Worm (Caenorhabditis elegans): ENCODE results near the gene gst-30.
A peak's percentile ranks its signal among the peaks of the same experiment; 100 is the strongest.

Gene gst-30

ce11 chrII:4955353-4955752, 20.5 kb upstream of the gst-30 start, which contains the start of gene pbs-3 (continued):
- peak; percentile 35 for TF ChIP-seq hlh-11 (tag; optimal IDR thresholded peaks at IDR 0.05)
- TF ChIP-seq egl-27 (tag; optimal IDR thresholded peaks at IDR 0.05): no peak
- no peak for TF ChIP-seq nhr-42 (GFP tag; IDR thresholded peaks at IDR 0.05)
- TF ChIP-seq lim-7 (GFP tag; IDR thresholded peaks at IDR 0.05): no peak
- TF ChIP-seq zip-2 (tag; optimal IDR thresholded peaks at IDR 0.05): no peak
- TF ChIP-seq spr-3 (GFP tag; optimal IDR thresholded peaks at IDR 0.05): no peak
- no peak for TF ChIP-seq ceh-62 (tag; optimal IDR thresholded peaks at IDR 0.05)
- no peak for TF ChIP-seq zfp-3 (GFP tag; conservative IDR thresholded peaks at IDR 0.05)
- TF ChIP-seq hmg-1.1 (GFP tag; IDR thresholded peaks at IDR 0.05): peak; percentile 43; the same call in 1 of the 2 replicates
- peak; percentile 77 for TF ChIP-seq lin-38 (GFP tag; IDR thresholded peaks at IDR 0.05)
- TF ChIP-seq T26A8.4 (GFP tag; IDR thresholded peaks at IDR 0.05): no peak
- no peak for TF ChIP-seq T20F7.1 (GFP tag; optimal IDR thresholded peaks at IDR 0.05)
- TF ChIP-seq nhr-77 (tag; optimal IDR thresholded peaks at IDR 0.05): peak; percentile 73
- TF ChIP-seq ceh-82 (tag; optimal IDR thresholded peaks at IDR 0.05): no peak
- TF ChIP-seq mep-1 (tag; optimal IDR thresholded peaks at IDR 0.05): peak; percentile 77
- TF ChIP-seq snpc-1.2 (GFP tag; IDR thresholded peaks at IDR 0.05): no peak
- no peak for TF ChIP-seq ceh-20 (GFP tag; IDR thresholded peaks at IDR 0.05)

ce11 chrII:4954099-4954959, 19.5 kb upstream of the gst-30 start:
- TF ChIP-seq attf-4 (tag; optimal IDR thresholded peaks at IDR 0.05) (no peak), aha-1 (tag) (peak; percentile 94), snpc-1.2 (GFP tag; IDR thresholded peaks at IDR 0.05) (peak; percentile 25; the same call in 1 of the 2 replicates), lin-38 (GFP tag; IDR thresholded peaks at IDR 0.05) (peak; percentile 54), unc-62 (GFP tag; optimal IDR thresholded peaks at IDR 0.05 in 1 of 2) (peak in 1 of 2 experiments; percentile 62), unc-62 (tag; optimal IDR thresholded peaks at IDR 0.05) (no peak)

DNA sequence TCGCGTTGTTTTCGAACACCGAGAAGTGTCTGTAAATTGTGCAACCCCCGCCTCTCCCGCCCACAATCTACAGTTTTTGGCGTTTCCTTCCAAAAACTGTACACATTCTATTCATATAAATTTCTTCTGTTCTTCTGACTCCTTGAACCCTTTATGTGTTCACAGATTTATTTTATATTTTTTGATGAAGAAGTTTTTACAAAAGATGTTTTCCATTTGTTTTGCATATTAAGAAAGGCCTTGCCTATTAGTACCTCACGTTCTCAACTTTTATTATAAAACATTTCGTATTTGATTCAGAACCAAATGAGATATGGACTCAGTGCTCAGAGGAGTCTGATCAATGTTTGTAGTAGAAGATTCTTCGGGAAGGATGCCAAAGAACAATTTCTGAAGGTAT, 18.4 kb upstream of the gst-30 start, which contains the start of gene ndx-3:
Gene ndx-3 (plus strand): TSS at position 301 of the 400 bp plus-strand sequence.
- TF ChIP-seq ceh-82 (tag; optimal IDR thresholded peaks at IDR 0.05) (no peak), dmd-8 (GFP tag; IDR thresholded peaks at IDR 0.05) (no peak), hif-1 (tag; optimal IDR thresholded peaks at IDR 0.05) (no peak), mes-2 (tag; optimal IDR thresholded peaks at IDR 0.05; ENCODE audit: poor library complexity, severe bottlenecking) (no peak), lin-38 (GFP tag; IDR thresholded peaks at IDR 0.05) (no peak), T20F7.1 (GFP tag; optimal IDR thresholded peaks at IDR 0.05) (no peak), ztf-11 (tag; optimal IDR thresholded peaks at IDR 0.05) (no peak), set-16 (GFP tag; IDR thresholded peaks at IDR 0.05) (no peak), lin-1 (GFP tag; IDR thresholded peaks at IDR 0.05) (no peak), dmd-9 (GFP tag; IDR thresholded peaks at IDR 0.05) (no peak), fkh-10 (GFP tag; optimal IDR thresholded peaks at IDR 0.05) (no peak), fos-1 (tag; optimal IDR thresholded peaks at IDR 0.05) (no peak), zip-11 (GFP tag; IDR thresholded peaks at IDR 0.05) (no peak), duxl-1 (tag; optimal IDR thresholded peaks at IDR 0.05; ENCODE audit: poor library complexity) (no peak), arid-1 (GFP tag; conservative IDR thresholded peaks at IDR 0.05) (no peak)

ce11 chrII:4949380-4949950, 14.6 kb upstream of the gst-30 start, which contains the start of the genes try-1 and zyg-12:
Gene try-1 (minus strand): TSS chrII:4949527.
Gene zyg-12 (plus strand): TSS chrII:4949900.
- no peak for TF ChIP-seq F26F4.8 (GFP tag; conservative IDR thresholded peaks at IDR 0.05)
- TF ChIP-seq lin-38 (GFP tag; IDR thresholded peaks at IDR 0.05): peak; percentile 42; the same call in 1 of the 2 replicates
- no peak for TF ChIP-seq tra-1 (GFP tag; IDR thresholded peaks at IDR 0.05)
- TF ChIP-seq nhr-102 (tag; optimal IDR thresholded peaks at IDR 0.05): no peak
- TF ChIP-seq mxl-3 (GFP tag; optimal IDR thresholded peaks at IDR 0.05): no peak
- no peak for TF ChIP-seq fkh-10 (GFP tag; optimal IDR thresholded peaks at IDR 0.05)

Measured in whole organism, L4 larva.